Fruit fly (Drosophila melanogaster) whole organism, embryonic: ENCODE measurements around the gene hop.

ENCODE experiments used
- Bdp1 ChIP-seq: fragments of 200-800 bp; sonication (Bioruptor generic); optimal IDR thresholded peaks from 3 replicates; lab custom pipeline; 2016; ENCODE audit warnings: missing biosample characterization, missing genetic modification characterization
- CG11093 ChIP-seq: fragments of 200-800 bp; sonication (Bioruptor generic); IDR thresholded peaks from 3 replicates; pipeline ENCODE4 v1.3.6; 2022; ENCODE audit warnings: missing biosample characterization, missing genetic modification characterization
- CG12071 ChIP-seq: fragments of 200-800 bp; sonication (Bioruptor generic); optimal IDR thresholded peaks from 3 replicates; lab custom pipeline; 2018; ENCODE audit warnings: missing biosample characterization, mild to moderate bottlenecking, missing genetic modification characterization
- CG12219 ChIP-seq: fragments of 200-800 bp; sonication (Bioruptor generic); optimal IDR thresholded peaks from 3 replicates; lab custom pipeline; 2018; ENCODE audit warnings: missing biosample characterization, mild to moderate bottlenecking, missing genetic modification characterization
- CG1233 ChIP-seq: fragments of 200-800 bp; sonication (Bioruptor generic); optimal IDR thresholded peaks from 4 replicates; lab custom pipeline; 2018; ENCODE audit warnings: missing biosample characterization, mild to moderate bottlenecking, missing genetic modification characterization
- CG12942 ChIP-seq: fragments of 200-800 bp; sonication (Bioruptor generic); optimal IDR thresholded peaks from 3 replicates; lab custom pipeline; 2016; ENCODE audit warnings: missing biosample characterization, missing genetic modification characterization
- CG14050 ChIP-seq: fragments of 200-800 bp; sonication (Bioruptor generic); IDR thresholded peaks from 3 replicates; pipeline ENCODE4 v1.3.6; 2022; ENCODE audit warnings: missing biosample characterization, missing genetic modification characterization
- CG14667 ChIP-seq: fragments of 200-800 bp; sonication (Bioruptor generic); IDR thresholded peaks from 2 replicates; pipeline ENCODE4 v1.3.6; 2022; ENCODE audit warnings: missing biosample characterization, missing genetic modification characterization
- CG14710 ChIP-seq: fragments of 200-800 bp; sonication (Bioruptor generic); optimal IDR thresholded peaks from 3 replicates; lab custom pipeline; 2019; ENCODE audit warnings: missing biosample characterization, mild to moderate bottlenecking, missing genetic modification characterization, moderate library complexity
- CG15601 ChIP-seq: fragments of 200-800 bp; sonication (Bioruptor generic); optimal IDR thresholded peaks from 3 replicates; lab custom pipeline; 2019; ENCODE audit warnings: missing biosample characterization, mild to moderate bottlenecking, missing genetic modification characterization, moderate library complexity
- CG30403 ChIP-seq: fragments of 200-800 bp; sonication (Bioruptor generic); optimal IDR thresholded peaks from 3 replicates; lab custom pipeline; 2016; ENCODE audit warnings: missing biosample characterization, missing genetic modification characterization
- CG32767 ChIP-seq: fragments of 200-800 bp; sonication (Bioruptor generic); IDR thresholded peaks from 2 replicates; pipeline ENCODE4 v1.3.6; 2022; ENCODE audit warnings: missing biosample characterization, missing genetic modification characterization
- CG32772 ChIP-seq: fragments of 200-800 bp; sonication (Bioruptor generic); IDR thresholded peaks from 2 replicates; pipeline ENCODE4 v1.3.6; 2022; ENCODE audit warnings: missing biosample characterization, missing genetic modification characterization
- CG34422 ChIP-seq: fragments of 200-800 bp; sonication (Bioruptor generic); IDR thresholded peaks from 3 replicates; pipeline ENCODE4 v1.3.6; 2022; ENCODE audit warnings: missing biosample characterization, missing genetic modification characterization
- CG3847 ChIP-seq: fragments of 200-800 bp; sonication (Bioruptor generic); IDR thresholded peaks from 2 replicates; pipeline ENCODE4 v1.3.6; 2022; ENCODE audit warnings: missing biosample characterization, missing genetic modification characterization
- CG4282 ChIP-seq: fragments of 200-800 bp; sonication (Bioruptor generic); optimal IDR thresholded peaks from 2 replicates; lab custom pipeline; 2016; ENCODE audit warnings: missing biosample characterization, missing genetic modification characterization
- CG6254 ChIP-seq: fragments of 200-800 bp; sonication (Bioruptor generic); optimal IDR thresholded peaks from 3 replicates; lab custom pipeline; 2017; ENCODE audit warnings: mild to moderate bottlenecking, missing biosample characterization, missing genetic modification reagents, missing genetic modification characterization
- Dbx ChIP-seq: fragments of 200-800 bp; sonication (Bioruptor generic); IDR thresholded peaks from 3 replicates; pipeline ENCODE4 v1.3.6; 2022; ENCODE audit warnings: missing biosample characterization, missing genetic modification characterization
- E2f1 ChIP-seq: fragments of 200-800 bp; sonication (Bioruptor generic); IDR thresholded peaks from 2 replicates; pipeline ENCODE4 v1.3.6; 2022; ENCODE audit warnings: missing biosample characterization, missing genetic modification characterization
- GATAe ChIP-seq: fragments of 200-800 bp; sonication (Bioruptor generic); conservative IDR thresholded peaks from 2 replicates; pipeline ENCODE4 v1.3.6; 2022; ENCODE audit warnings: missing biosample characterization, missing genetic modification characterization
- H15 ChIP-seq: fragments of 200-800 bp; sonication (Bioruptor generic); IDR thresholded peaks from 3 replicates; pipeline ENCODE4 v1.3.6; 2022; ENCODE audit warnings: missing biosample characterization, missing genetic modification characterization
- Hand ChIP-seq: fragments of 200-800 bp; sonication (Bioruptor generic); optimal IDR thresholded peaks from 2 replicates; lab custom pipeline; 2017; ENCODE audit warnings: mild to moderate bottlenecking, missing biosample characterization, missing genetic modification reagents, missing genetic modification characterization
- HmgZ ChIP-seq: fragments of 200-800 bp; sonication (Bioruptor generic); optimal IDR thresholded peaks from 2 replicates; lab custom pipeline; 2018; ENCODE audit warnings: missing biosample characterization, mild to moderate bottlenecking, missing genetic modification characterization
- Jarid2 ChIP-seq: fragments of 200-800 bp; sonication (Bioruptor generic); optimal IDR thresholded peaks from 3 replicates; lab custom pipeline; 2017; ENCODE audit warnings: mild to moderate bottlenecking, missing biosample characterization, missing genetic modification reagents, missing genetic modification characterization
- MESR4 ChIP-seq: fragments of 200-800 bp; sonication (Bioruptor generic); optimal IDR thresholded peaks from 2 replicates; lab custom pipeline; 2018; ENCODE audit warnings: missing biosample characterization, mild to moderate bottlenecking, missing genetic modification characterization, moderate library complexity
- MTF-1 ChIP-seq: fragments of 200-800 bp; sonication (Bioruptor generic); optimal IDR thresholded peaks from 2 replicates; lab custom pipeline; 2018; ENCODE audit warnings: missing biosample characterization, mild to moderate bottlenecking, missing genetic modification characterization, borderline replicate concordance
- Max ChIP-seq: fragments of 200-800 bp; sonication (Bioruptor generic); optimal IDR thresholded peaks from 2 replicates; lab custom pipeline; 2016; ENCODE audit warnings: missing biosample characterization, mild to moderate bottlenecking, missing genetic modification characterization
- Poxn ChIP-seq: fragments of 200-800 bp; sonication (Bioruptor generic); IDR thresholded peaks from 2 replicates; pipeline ENCODE4 v1.3.6; 2022; ENCODE audit warnings: missing biosample characterization, missing genetic modification characterization
- Ptx1 ChIP-seq: fragments of 200-800 bp; sonication (Bioruptor generic); IDR thresholded peaks from 2 replicates; pipeline ENCODE4 v1.3.6; 2022; ENCODE audit warnings: missing biosample characterization, missing genetic modification characterization
- Sox102F ChIP-seq: fragments of 200-800 bp; sonication (Bioruptor generic); optimal IDR thresholded peaks from 2 replicates; lab custom pipeline; 2018; ENCODE audit warnings: missing biosample characterization, mild to moderate bottlenecking, missing genetic modification characterization, moderate library complexity
- Spps ChIP-seq: fragments of 200-800 bp; sonication (Bioruptor generic); optimal IDR thresholded peaks from 2 replicates; lab custom pipeline; 2018; ENCODE audit warnings: missing biosample characterization, mild to moderate bottlenecking, missing genetic modification characterization
- Sry-β ChIP-seq: fragments of 200-800 bp; sonication (Bioruptor generic); optimal IDR thresholded peaks from 2 replicates; lab custom pipeline; 2018; ENCODE audit warnings: missing biosample characterization, mild to moderate bottlenecking, missing genetic modification characterization, moderate library complexity
- br ChIP-seq: fragments of >200 bp; optimal IDR thresholded peaks from 2 replicates; lab custom pipeline; 2017
- cato ChIP-seq: fragments of 200-800 bp; sonication (Bioruptor generic); optimal IDR thresholded peaks from 2 replicates; lab custom pipeline; 2016; ENCODE audit warnings: missing biosample characterization, missing genetic modification characterization, borderline replicate concordance
- chif ChIP-seq, 2 experiments: fragments of 200-800 bp; sonication (Bioruptor generic); optimal IDR thresholded peaks; 3 replicates each; lab custom pipeline; 2016; ENCODE audit warnings: missing biosample characterization in 2 of 2, missing genetic modification characterization in 2 of 2
- chn ChIP-seq: fragments of 200-800 bp; sonication (Bioruptor generic); optimal IDR thresholded peaks from 2 replicates; lab custom pipeline; 2016; ENCODE audit warnings: missing biosample characterization, missing genetic modification characterization
- corto ChIP-seq: fragments of 200-800 bp; sonication (Bioruptor generic); optimal IDR thresholded peaks from 2 replicates; lab custom pipeline; 2016; ENCODE audit warnings: missing biosample characterization, mild to moderate bottlenecking, missing genetic modification characterization, moderate library complexity
- dmrt11E ChIP-seq: fragments of 200-800 bp; sonication (Bioruptor generic); optimal IDR thresholded peaks from 3 replicates; lab custom pipeline; 2018; ENCODE audit warnings: missing biosample characterization, mild to moderate bottlenecking, missing genetic modification characterization, moderate library complexity
- gro ChIP-seq: fragments of 200-800 bp; sonication (Bioruptor generic); optimal IDR thresholded peaks from 2 replicates; lab custom pipeline; 2016; ENCODE audit warnings: missing biosample characterization, missing genetic modification characterization
- insv ChIP-seq, 2 experiments: fragments of 200-800 bp; sonication (Bioruptor generic); optimal IDR thresholded peaks; 3 replicates each; lab custom pipeline; 2016 to 2018; ENCODE audit warnings: missing biosample characterization in 2 of 2, missing genetic modification characterization in 2 of 2
- jumu ChIP-seq: fragments of 200-800 bp; sonication (Bioruptor generic); optimal IDR thresholded peaks from 3 replicates; lab custom pipeline; 2016; ENCODE audit warnings: missing biosample characterization, missing genetic modification characterization
- lab ChIP-seq: fragments of 200-800 bp; sonication (Bioruptor generic); optimal IDR thresholded peaks from 3 replicates; lab custom pipeline; 2017; ENCODE audit warnings: missing biosample characterization, missing genetic modification characterization, mild to moderate bottlenecking, moderate library complexity, missing genetic modification reagents
- nom ChIP-seq: fragments of 200-800 bp; sonication (Bioruptor generic); optimal IDR thresholded peaks from 2 replicates; lab custom pipeline; 2017; ENCODE audit warnings: missing biosample characterization, missing genetic modification characterization, mild to moderate bottlenecking, moderate library complexity, missing genetic modification reagents
- org-1 ChIP-seq: fragments of 200-800 bp; sonication (Bioruptor generic); optimal IDR thresholded peaks from 2 replicates; lab custom pipeline; 2017; ENCODE audit warnings: missing biosample characterization, missing genetic modification characterization
- prd ChIP-seq, 3 experiments: fragments of >200 bp in 2 of 3; fragments of 200-800 bp in 1 of 3; sonication (Bioruptor generic) in 1 of 3; optimal IDR thresholded peaks in 2 of 3; IDR thresholded peaks in 1 of 3; 2 replicates in 2 of 3; 3 replicates in 1 of 3; pipeline versions ENCODE4 v1.3.6 to Lab custom; 2017 to 2022; ENCODE audit warnings: missing biosample characterization in 1 of 3, missing genetic modification characterization in 1 of 3
- pzg ChIP-seq: fragments of 200-800 bp; sonication (Bioruptor generic); optimal IDR thresholded peaks from 3 replicates; lab custom pipeline; 2018; ENCODE audit warnings: missing biosample characterization, mild to moderate bottlenecking, missing genetic modification characterization, moderate library complexity
- shn ChIP-seq: fragments of 200-800 bp; sonication (Bioruptor generic); optimal IDR thresholded peaks from 3 replicates; lab custom pipeline; 2016; ENCODE audit warnings: missing biosample characterization, missing genetic modification characterization
- zen2 ChIP-seq: fragments of 200-800 bp; sonication (Bioruptor generic); IDR thresholded peaks from 3 replicates; pipeline ENCODE4 v1.3.6; 2022; ENCODE audit warnings: missing biosample characterization, missing genetic modification characterization; ENCODE audit not compliant: partially characterized antibody

The hop gene

DNA sequence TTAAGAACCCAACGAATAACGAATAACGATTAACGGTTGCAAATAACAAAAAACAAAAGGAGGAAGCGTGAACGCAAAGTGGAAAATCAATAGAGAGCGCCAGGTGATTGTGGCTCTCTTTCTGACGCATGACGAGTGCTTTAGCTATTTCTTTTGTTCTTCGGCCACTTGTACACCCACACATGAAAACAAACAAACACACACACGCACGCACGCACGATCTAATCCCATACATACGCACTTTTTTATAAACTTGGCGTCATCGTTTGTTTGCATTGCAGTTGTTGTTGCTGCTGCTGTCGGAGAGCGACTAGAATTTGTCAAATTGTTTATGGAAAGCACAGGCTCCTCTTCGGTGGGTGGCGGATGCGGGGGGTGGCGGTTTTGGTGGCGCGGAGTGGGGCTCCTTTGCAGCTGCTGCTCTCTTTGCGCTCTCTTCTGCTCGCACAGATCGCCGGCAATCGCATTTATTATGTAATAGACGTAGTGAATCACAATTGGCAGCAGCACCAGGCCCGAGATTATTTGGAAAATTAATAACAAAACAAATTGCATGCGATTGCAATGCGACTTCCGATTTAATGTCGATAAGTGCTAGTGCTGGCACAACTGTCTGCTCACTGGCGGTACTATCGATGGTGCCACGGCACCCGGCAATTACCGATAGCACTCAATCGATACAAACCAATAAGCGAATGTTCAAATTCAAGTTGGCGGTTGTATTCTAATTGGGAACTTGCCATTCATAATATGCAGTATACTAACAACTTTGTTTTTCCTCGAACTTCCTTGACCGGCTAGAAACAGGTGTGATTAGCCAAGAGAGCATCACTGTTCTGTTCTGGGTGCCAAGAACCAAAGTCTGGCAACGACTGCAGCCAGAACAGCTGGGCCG is 28.7 kb downstream of the hop start (continued):
- TF ChIP-seq jumu (GFP tag; lab: Kevin White, UChicago) (peak; percentile 69), Max (GFP tag; lab: Kevin White, UChicago) (peak; percentile 27), chif (GFP tag; optimal IDR thresholded peaks at IDR 0.05; lab: Kevin White, UChicago) (peak in 1 of 2 experiments; percentile 31), Spps (tag; lab: Kevin White, UChicago) (no peak), Sry-β (GFP tag; lab: Kevin White, UChicago) (peak; percentile 94), MTF-1 (GFP tag; lab: Kevin White, UChicago) (no peak), CG30403 (peak; percentile 58), CG15601 (peak; percentile 36), Ptx1 (GFP tag; lab: Robert Waterston, UW) (peak; percentile 46; the same call in 1 of the 2 replicates), CG34422 (GFP tag; lab: Robert Waterston, UW) (0 out of 3 replicates have a peak, but pooled peaks have one; percentile 34), CG12071 (GFP tag; lab: Kevin White, UChicago) (no peak), pzg (GFP tag; lab: Kevin White, UChicago) (peak; percentile 91), E2f1 (GFP tag; lab: Robert Waterston, UW) (no peak), GATAe (GFP tag; lab: Robert Waterston, UW) (no peak), H15 (GFP tag; lab: Robert Waterston, UW) (no peak), prd (optimal IDR thresholded peaks at IDR 0.05; lab: Kevin White, UChicago) (no peak), prd (GFP tag; IDR thresholded peaks at IDR 0.05; lab: Robert Waterston, UW) (0 out of 3 replicates have a peak, but pooled peaks have one; percentile 20), MESR4 (GFP tag; lab: Kevin White, UChicago) (peak; percentile 53), CG12219 (GFP tag; lab: Kevin White, UChicago) (no peak), corto (GFP tag; lab: Kevin White, UChicago) (no peak), dmrt11E (no peak), gro (peak; percentile 23), Hand (GFP tag; lab: Kevin White, UChicago) (no peak), CG14710 (tag; lab: Kevin White, UChicago) (peak; percentile 76), chn (GFP tag; lab: Kevin White, UChicago) (peak; percentile 71), Dbx (GFP tag; lab: Robert Waterston, UW) (peak; percentile 29; the same call in 1 of the 3 replicates), nom (GFP tag; lab: Kevin White, UChicago) (no peak), Jarid2 (GFP tag; lab: Kevin White, UChicago) (no peak), shn (peak; percentile 45), CG32772 (GFP tag; lab: Robert Waterston, UW) (peak; percentile 33; the same call in 1 of the 2 replicates), br (lab: Kevin White, UChicago) (no peak), Poxn (GFP tag; lab: Robert Waterston, UW) (no peak), CG3847 (peak; percentile 72), zen2 (peak; percentile 65; the same call in 1 of the 3 replicates), CG14667 (no peak), CG11093 (GFP tag; lab: Robert Waterston, UW) (no peak), Bdp1 (no peak), insv (GFP tag; optimal IDR thresholded peaks at IDR 0.05; lab: Kevin White, UChicago) (peak; percentile 84 to 98), lab (GFP tag; lab: Kevin White, UChicago) (peak; percentile 12), HmgZ (peak; percentile 66), CG32767 (no peak), cato (GFP tag; lab: Kevin White, UChicago) (peak; percentile 6), CG14050 (GFP tag; lab: Robert Waterston, UW) (no peak), Sox102F (peak; percentile 18), CG4282 (GFP tag; lab: Kevin White, UChicago) (peak; percentile 57), CG1233 (GFP tag; lab: Kevin White, UChicago) (no peak), CG6254 (no peak), CG12942 (GFP tag; lab: Kevin White, UChicago) (peak; percentile 44), org-1 (GFP tag; lab: Kevin White, UChicago) (no peak)
